Fruit fly (Drosophila melanogaster): Measurements from ENCODE around the gene Blimp-1.

DNA sequence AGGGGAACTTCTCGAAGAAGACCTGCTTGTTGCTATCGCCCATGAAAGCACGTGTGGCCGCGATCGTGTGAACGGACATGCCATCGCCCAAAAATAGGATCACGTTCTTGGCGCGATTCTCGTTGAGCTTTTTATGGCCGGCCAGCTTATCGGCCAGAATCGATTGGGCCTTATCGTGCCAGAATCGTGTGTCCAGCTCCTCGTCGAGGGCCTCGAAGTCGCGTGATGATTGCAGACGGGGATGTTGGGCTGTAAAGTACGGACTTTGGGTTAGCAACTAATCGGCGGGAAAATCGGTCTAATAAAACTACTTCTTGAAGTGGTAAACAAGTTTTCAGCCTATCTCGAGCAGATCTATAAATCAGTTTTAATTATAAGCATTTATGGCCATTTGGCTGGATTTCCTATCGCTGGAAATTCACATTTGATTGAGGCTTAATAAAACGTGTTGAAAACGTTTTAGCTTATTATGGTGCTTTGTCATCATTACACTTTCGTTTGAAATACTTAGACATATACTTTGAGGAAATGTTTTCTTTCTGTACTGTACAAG is 36.5 kb upstream of the Blimp-1 start:
- no peak for TF ChIP-seq ttk (optimal IDR thresholded peaks at IDR 0.05)
- no peak for TF ChIP-seq Sin3A (optimal IDR thresholded peaks at IDR 0.05)
- no peak for TF ChIP-seq psq (optimal IDR thresholded peaks at IDR 0.05)
- TF ChIP-seq insv (optimal IDR thresholded peaks at IDR 0.05), result no peak

All from Kc167 (cell line).